Worm (Caenorhabditis elegans): ENCODE measurements around the gene subs-4.

subs-4 gene

DNA sequence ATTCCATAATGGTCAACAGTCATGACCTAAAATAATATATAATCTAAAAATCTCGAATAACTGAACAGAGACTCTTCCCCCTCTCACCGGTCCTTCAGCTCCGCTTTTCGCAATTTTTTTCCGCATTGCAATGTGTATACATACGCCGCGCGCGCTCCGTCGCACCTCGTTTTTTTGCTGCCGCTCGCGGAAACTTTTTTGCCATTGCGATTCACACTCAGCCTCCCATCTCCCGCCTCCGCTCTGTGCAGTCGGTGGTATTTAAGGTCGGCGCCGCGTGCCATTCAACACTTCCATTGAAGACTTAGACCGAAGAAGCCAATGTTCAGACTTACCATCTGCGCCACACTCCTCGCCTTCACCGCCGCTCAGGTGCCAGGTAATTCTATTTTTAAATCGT, 44.9 kb downstream of the subs-4 start, which contains the start of gene idpc-1:
Gene idpc-1, plus strand, starts transcription at position 301 of the 400 bp plus-strand sequence.
- no peak for TF ChIP-seq klf-2 (GFP tag; conservative IDR thresholded peaks at IDR 0.05)
- no peak for TF ChIP-seq flt-1 (GFP tag; IDR thresholded peaks at IDR 0.05)
- TF ChIP-seq cog-1 (tag; optimal IDR thresholded peaks at IDR 0.05), result no peak
- no peak for TF ChIP-seq tab-1 (GFP tag; IDR thresholded peaks at IDR 0.05)
- TF ChIP-seq ztf-29 (GFP tag; IDR thresholded peaks at IDR 0.05), result no peak
- TF ChIP-seq ztf-23 (GFP tag; IDR thresholded peaks at IDR 0.05), result no peak
- no peak for TF ChIP-seq med-1 (GFP tag; optimal IDR thresholded peaks at IDR 0.05; ENCODE audit: insufficient read depth)
- TF ChIP-seq T22C8.4 (GFP tag; IDR thresholded peaks at IDR 0.05), result no peak
- TF ChIP-seq ref-1 (GFP tag; conservative IDR thresholded peaks at IDR 0.05), result no peak

DNA sequence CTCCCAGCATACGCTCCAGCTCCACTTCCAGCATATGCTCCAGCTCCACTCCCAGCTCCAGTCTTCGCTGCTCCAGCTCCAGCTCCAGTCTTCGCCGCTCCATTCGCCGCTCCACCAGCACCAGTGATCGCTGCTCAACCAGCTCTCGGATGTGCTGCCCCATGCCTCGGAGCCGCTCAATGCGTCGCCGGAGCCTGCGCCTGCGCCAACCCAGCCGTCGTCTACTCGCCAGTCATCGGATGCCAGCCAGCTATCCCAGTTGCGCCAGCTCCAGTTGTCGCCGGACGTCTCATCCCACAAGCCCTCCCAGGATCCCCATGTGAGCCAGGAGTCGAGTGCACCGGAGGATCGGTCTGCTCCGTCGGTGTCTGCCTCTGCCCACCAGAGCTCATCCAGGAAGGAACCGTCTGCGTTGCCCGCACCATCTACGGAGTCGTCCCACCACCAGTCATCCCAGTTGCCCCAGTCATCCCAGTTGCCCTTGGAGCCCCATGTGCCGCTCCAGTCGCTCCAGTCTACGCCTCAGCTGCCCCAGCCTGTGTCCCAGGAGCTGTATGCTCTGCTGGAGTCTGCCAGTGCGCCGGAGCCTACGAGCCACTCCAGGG, 45.6 kb downstream of the subs-4 start:
- no peak for TF ChIP-seq klf-2 (GFP tag; conservative IDR thresholded peaks at IDR 0.05)
- TF ChIP-seq tab-1 (GFP tag; IDR thresholded peaks at IDR 0.05), result no peak; the same call in 1 of the 2 replicates
- TF ChIP-seq flt-1 (GFP tag; IDR thresholded peaks at IDR 0.05), result no peak
- TF ChIP-seq ztf-29 (GFP tag; IDR thresholded peaks at IDR 0.05), result no peak

DNA sequence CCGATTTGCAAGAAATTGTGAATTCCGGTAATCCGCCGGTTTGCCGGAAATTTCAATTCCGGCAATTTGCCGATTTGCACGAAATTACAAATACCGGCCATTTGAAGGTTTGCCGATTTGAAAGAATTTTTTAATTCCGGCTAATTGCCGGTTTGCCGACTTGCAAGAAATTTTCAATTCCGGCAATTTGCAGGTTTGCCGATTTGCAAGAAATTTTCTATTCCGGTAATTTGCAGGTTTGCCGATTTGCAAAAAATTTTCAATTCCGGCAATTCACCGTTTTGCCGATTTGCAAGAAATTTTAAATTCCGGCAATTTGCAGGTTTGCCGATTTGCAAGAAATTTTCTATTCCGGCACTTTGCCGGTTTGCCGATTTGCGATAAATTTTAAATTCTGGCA, 52.8 kb downstream of the subs-4 start:
- 0 out of 2 replicates have a peak, but pooled peaks have one; percentile 39 for TF ChIP-seq klf-2 (GFP tag; conservative IDR thresholded peaks at IDR 0.05)
- TF ChIP-seq ztf-29 (GFP tag; IDR thresholded peaks at IDR 0.05), result peak; percentile 33; the same call in 1 of the 2 replicates

Measured in whole organism, midembryonic.